Worm (Caenorhabditis elegans) whole organism, L1 larva: Measurements from ENCODE around the gene T08G3.13.

Source experiments
- C04F5.9 ChIP-seq: sonication (generic microtip); optimal IDR thresholded peaks from 2 replicates; lab custom pipeline; 2016; ENCODE audit warnings: missing genetic modification characterization, missing compliant biosample characterization
- C16A3.4 ChIP-seq: fragments of 150-350 bp; optimal IDR thresholded peaks from 2 replicates; lab custom pipeline; 2014; ENCODE audit warnings: missing biosample characterization, missing genetic modification characterization
- ama-1 ChIP-seq: fragments of 150-350 bp; optimal IDR thresholded peaks from 2 replicates; lab custom pipeline; 2014
- ceh-90 ChIP-seq: sonication (generic microtip); optimal IDR thresholded peaks from 2 replicates; lab custom pipeline; 2016; ENCODE audit warnings: missing genetic modification characterization, missing compliant biosample characterization
- ces-1 ChIP-seq: fragments of 150-350 bp; optimal IDR thresholded peaks from 2 replicates; lab custom pipeline; 2014; ENCODE audit warnings: missing biosample characterization, missing genetic modification reagents, missing genetic modification characterization
- dsc-1 ChIP-seq: sonication (generic microtip); optimal IDR thresholded peaks from 2 replicates; lab custom pipeline; 2016; ENCODE audit warnings: mild to moderate bottlenecking, missing genetic modification characterization, missing compliant biosample characterization
- egl-27 ChIP-seq, 2 experiments: fragments of 150-350 bp in 1 of 2; sonication (generic microtip); optimal IDR thresholded peaks; 3 replicates each; lab custom pipeline; 2017 to 2018; ENCODE audit warnings: missing biosample characterization in 2 of 2, missing genetic modification characterization in 2 of 2, missing genetic modification reagents in 2 of 2
- elt-2 ChIP-seq: sonication (generic microtip); optimal IDR thresholded peaks from 2 replicates; lab custom pipeline; 2016; ENCODE audit warnings: missing genetic modification characterization, mild to moderate bottlenecking, inconsistent platforms, missing compliant biosample characterization, missing genetic modification reagents
- elt-3 ChIP-seq, 6 experiments: fragments of 150-350 bp in 1 of 6; sonication (generic microtip); optimal IDR thresholded peaks; 2 replicates each; lab custom pipeline; 2017 to 2018; ENCODE audit warnings: missing biosample characterization in 6 of 6, missing genetic modification characterization in 6 of 6, inconsistent platforms in 1 of 6
- ets-5 ChIP-seq: fragments of 200-800 bp; sonication (Bioruptor generic); IDR thresholded peaks from 2 replicates; pipeline ENCODE4 v1.3.6; 2022; ENCODE audit warnings: missing genetic modification characterization, missing compliant biosample characterization
- fkh-8 ChIP-seq: sonication (generic microtip); optimal IDR thresholded peaks from 2 replicates; lab custom pipeline; 2016; ENCODE audit warnings: mild to moderate bottlenecking, missing genetic modification characterization, missing compliant biosample characterization
- hlh-4 ChIP-seq: sonication (generic microtip); optimal IDR thresholded peaks from 2 replicates; lab custom pipeline; 2016; ENCODE audit warnings: mild to moderate bottlenecking, missing genetic modification characterization, missing compliant biosample characterization
- hpl-2 ChIP-seq: fragments of 150-350 bp; optimal IDR thresholded peaks from 2 replicates; lab custom pipeline; 2014; ENCODE audit warnings: missing biosample characterization, missing genetic modification reagents, missing genetic modification characterization
- irx-1 ChIP-seq: sonication (generic microtip); optimal IDR thresholded peaks from 2 replicates; lab custom pipeline; 2016; ENCODE audit warnings: missing genetic modification characterization, missing compliant biosample characterization
- lin-14 ChIP-seq: fragments of 200-800 bp; sonication (Bioruptor generic); optimal IDR thresholded peaks from 2 replicates; lab custom pipeline; 2018; ENCODE audit warnings: mild to moderate bottlenecking, missing genetic modification characterization, moderate library complexity, missing compliant biosample characterization
- lin-35 ChIP-seq, 2 experiments: fragments of 150-350 bp; optimal IDR thresholded peaks; 2 replicates each; lab custom pipeline; 2014; ENCODE audit warnings: missing biosample characterization in 2 of 2, missing genetic modification characterization in 2 of 2, missing genetic modification reagents in 2 of 2
- nhr-12 ChIP-seq: sonication (generic microtip); optimal IDR thresholded peaks from 2 replicates; lab custom pipeline; 2017; ENCODE audit warnings: missing biosample characterization, missing genetic modification characterization
- nhr-20 ChIP-seq: sonication (generic microtip); optimal IDR thresholded peaks from 2 replicates; lab custom pipeline; 2016; ENCODE audit warnings: mild to moderate bottlenecking, missing genetic modification characterization, missing compliant biosample characterization
- nhr-237 ChIP-seq: fragments of 150-350 bp; optimal IDR thresholded peaks from 2 replicates; lab custom pipeline; 2014; ENCODE audit warnings: missing biosample characterization, missing genetic modification characterization
- nhr-47 ChIP-seq: sonication (generic microtip); optimal IDR thresholded peaks from 2 replicates; lab custom pipeline; 2016; ENCODE audit warnings: mild to moderate bottlenecking, missing genetic modification characterization, moderate library complexity, missing compliant biosample characterization
- nhr-85 ChIP-seq: sonication (generic microtip); peaks from one replicate; lab custom pipeline; 2016; ENCODE audit warnings: missing genetic modification characterization, inconsistent platforms, missing compliant biosample characterization
- pag-3 ChIP-seq: sonication (generic microtip); optimal IDR thresholded peaks from 2 replicates; lab custom pipeline; 2017; ENCODE audit warnings: missing genetic modification characterization, mild to moderate bottlenecking, missing compliant biosample characterization, antibody characterized with exemption, borderline replicate concordance; ENCODE audit not compliant: insufficient read depth
- rnt-1 ChIP-seq: sonication (generic microtip); optimal IDR thresholded peaks from 2 replicates; lab custom pipeline; 2016; ENCODE audit warnings: mild to moderate bottlenecking, missing genetic modification characterization, moderate library complexity, missing compliant biosample characterization
- skn-1 ChIP-seq: fragments of 150-350 bp; optimal IDR thresholded peaks from 2 replicates; lab custom pipeline; 2014; ENCODE audit warnings: missing biosample characterization, missing genetic modification characterization
- snu-23 ChIP-seq: sonication (generic microtip); optimal IDR thresholded peaks from 2 replicates; lab custom pipeline; 2016; ENCODE audit warnings: missing genetic modification characterization, missing compliant biosample characterization
- sptf-1 ChIP-seq: fragments of 150-350 bp; optimal IDR thresholded peaks from 2 replicates; lab custom pipeline; 2014; ENCODE audit warnings: missing biosample characterization, missing genetic modification characterization
- ztf-4 ChIP-seq: fragments of 150-350 bp; optimal IDR thresholded peaks from 2 replicates; lab custom pipeline; 2014; ENCODE audit warnings: missing biosample characterization, missing genetic modification characterization

T08G3.13 gene

ce11 chrV:16487474-16487873 is 39.6 kb downstream of the T08G3.13 start, which contains the start of gene Y32B12A.5:
TSS of gene Y32B12A.5 (minus strand) at chrV:16487574.
- no peak for TF ChIP-seq nhr-47
- TF ChIP-seq nhr-12 (tag; lab: Kevin White, UChicago), result no peak
- no peak for TF ChIP-seq C16A3.4 (tag; lab: Kevin White, UChicago)
- TF ChIP-seq hpl-2 (GFP tag; lab: Kevin White, UChicago), result no peak
- TF ChIP-seq ztf-4 (tag; lab: Kevin White, UChicago), result no peak
- TF ChIP-seq C04F5.9 (tag; lab: Kevin White, UChicago), result no peak
- TF ChIP-seq lin-14, result no peak
- TF ChIP-seq ama-1 (lab: Kevin White, UChicago), result no peak
- TF ChIP-seq ets-5, result no peak
- no peak for TF ChIP-seq skn-1 (tag; lab: Kevin White, UChicago)
- no peak for TF ChIP-seq pag-3 (tag; lab: Kevin White, UChicago)
- no peak for TF ChIP-seq nhr-85 (tag; lab: Kevin White, UChicago)
- TF ChIP-seq ces-1 (GFP tag; lab: Kevin White, UChicago), result no peak
- TF ChIP-seq dsc-1 (tag; lab: Kevin White, UChicago), result no peak
- TF ChIP-seq sptf-1 (tag; lab: Kevin White, UChicago), result no peak

ce11 chrV:16488172-16488571 is 40.3 kb downstream of the T08G3.13 start, which contains the start of gene sqst-4:
TSS of gene sqst-4 (plus strand) at chrV:16488472.
- TF ChIP-seq elt-3 (tag; optimal IDR thresholded peaks at IDR 0.05; lab: Kevin White, UChicago) (no peak), pag-3 (tag; lab: Kevin White, UChicago) (no peak), C04F5.9 (tag; lab: Kevin White, UChicago) (no peak), irx-1 (no peak)

- TF ChIP-seq nhr-20 (tag; lab: Kevin White, UChicago) (peak; percentile 25), ztf-4 (tag; lab: Kevin White, UChicago) (no peak), lin-35 (GFP tag; optimal IDR thresholded peaks at IDR 0.05; lab: Kevin White, UChicago) (peak in 1 of 2 experiments; percentile 26), C16A3.4 (tag; lab: Kevin White, UChicago) (no peak), ceh-90 (tag; lab: Kevin White, UChicago) (no peak), elt-2 (tag; lab: Kevin White, UChicago) (peak; percentile 80), rnt-1 (no peak), nhr-237 (tag; lab: Kevin White, UChicago) (no peak)
Observed at ce11 chrV:16494359-16494758, 46.5 kb downstream of the T08G3.13 start, which contains the start of gene comt-2. TSS of gene comt-2 (minus strand) at chrV:16494489.

- peak; percentile 93 for TF ChIP-seq hlh-4 (tag; lab: Kevin White, UChicago)
- no peak for TF ChIP-seq nhr-47
- no peak for TF ChIP-seq egl-27 (tag; optimal IDR thresholded peaks at IDR 0.05; lab: Kevin White, UChicago)
- TF ChIP-seq ets-5, result no peak
- no peak for TF ChIP-seq snu-23 (GFP tag; lab: Kevin White, UChicago)
- TF ChIP-seq fkh-8, result peak; percentile 4
Observed at ce11 chrV:16497504-16497903, 49.7 kb downstream of the T08G3.13 start, which contains the start of gene srh-136. TSS of gene srh-136 (minus strand) at chrV:16497596.
